Fruit fly (Drosophila melanogaster) whole organism, embryonic: Measurements from ENCODE around the gene Lgr1.

ENCODE experiments used
- BEAF-32 ChIP-seq: fragments of 200-800 bp; sonication (Bioruptor generic); optimal IDR thresholded peaks from 3 replicates; lab custom pipeline; 2017; ENCODE audit warnings: missing biosample characterization, missing genetic modification characterization, mild to moderate bottlenecking, moderate library complexity, missing genetic modification reagents
- CG12104 ChIP-seq: fragments of 200-800 bp; sonication (Bioruptor generic); optimal IDR thresholded peaks from 3 replicates; lab custom pipeline; 2016; ENCODE audit warnings: missing biosample characterization, missing genetic modification characterization
- CG13894 ChIP-seq: fragments of 200-800 bp; sonication (Bioruptor generic); optimal IDR thresholded peaks from 3 replicates; lab custom pipeline; 2018; ENCODE audit warnings: missing biosample characterization, mild to moderate bottlenecking, missing genetic modification characterization, moderate library complexity
- CG15269 ChIP-seq: fragments of 200-800 bp; sonication (Bioruptor generic); optimal IDR thresholded peaks from 2 replicates; lab custom pipeline; 2018; ENCODE audit warnings: missing biosample characterization, mild to moderate bottlenecking, missing genetic modification characterization, moderate library complexity
- CG17612 ChIP-seq: fragments of 200-800 bp; sonication (Bioruptor generic); IDR thresholded peaks from 2 replicates; pipeline ENCODE4 v1.3.6; 2022; ENCODE audit warnings: missing biosample characterization, missing genetic modification characterization
- CG1792 ChIP-seq: fragments of 200-800 bp; sonication (Bioruptor generic); optimal IDR thresholded peaks from 2 replicates; lab custom pipeline; 2016; ENCODE audit warnings: missing biosample characterization, missing genetic modification characterization
- CG2875 ChIP-seq: fragments of 200-800 bp; sonication (Bioruptor generic); optimal IDR thresholded peaks from 2 replicates; lab custom pipeline; 2017; ENCODE audit warnings: missing biosample characterization, mild to moderate bottlenecking, missing genetic modification characterization, missing genetic modification reagents
- CG43689 ChIP-seq: fragments of 200-800 bp; sonication (Bioruptor generic); IDR thresholded peaks from 2 replicates; pipeline ENCODE4 v1.3.6; 2022; ENCODE audit warnings: missing biosample characterization, missing genetic modification characterization
- CG6272 ChIP-seq: fragments of 200-800 bp; sonication (Bioruptor generic); IDR thresholded peaks from 2 replicates; pipeline ENCODE4 v1.3.6; 2022; ENCODE audit warnings: missing biosample characterization, missing genetic modification characterization
- CG7271 ChIP-seq: fragments of 200-800 bp; sonication (Bioruptor generic); optimal IDR thresholded peaks from 2 replicates; lab custom pipeline; 2018; ENCODE audit warnings: missing biosample characterization, mild to moderate bottlenecking, missing genetic modification characterization, moderate library complexity
- CG7963 ChIP-seq: fragments of 200-800 bp; sonication (Bioruptor generic); IDR thresholded peaks from 3 replicates; pipeline ENCODE4 v1.3.6; 2022; ENCODE audit warnings: missing biosample characterization, missing genetic modification characterization; ENCODE audit not compliant: partially characterized antibody
- CG8388 ChIP-seq: fragments of 200-800 bp; sonication (Bioruptor generic); optimal IDR thresholded peaks from 2 replicates; lab custom pipeline; 2019; ENCODE audit warnings: missing biosample characterization, mild to moderate bottlenecking, missing genetic modification characterization, moderate library complexity
- CG9437 ChIP-seq: fragments of 200-800 bp; sonication (Bioruptor generic); optimal IDR thresholded peaks from 2 replicates; lab custom pipeline; 2018; ENCODE audit warnings: missing biosample characterization, mild to moderate bottlenecking, missing genetic modification characterization
- CG9932 ChIP-seq: fragments of 200-800 bp; sonication (Bioruptor generic); IDR thresholded peaks from 2 replicates; pipeline ENCODE4 v1.3.6; 2022; ENCODE audit warnings: missing biosample characterization, missing genetic modification characterization
- Gug ChIP-seq: fragments of 200-800 bp; sonication (Bioruptor generic); IDR thresholded peaks from 4 replicates; pipeline ENCODE4 v1.3.6; 2022; ENCODE audit warnings: missing biosample characterization, missing genetic modification characterization
- H2.0 ChIP-seq: fragments of 200-800 bp; sonication (Bioruptor generic); IDR thresholded peaks from 2 replicates; pipeline ENCODE4 v1.3.6; 2022; ENCODE audit warnings: missing biosample characterization, missing genetic modification characterization
- Hsf ChIP-seq: fragments of 200-800 bp; sonication (Bioruptor generic); optimal IDR thresholded peaks from 3 replicates; lab custom pipeline; 2016; ENCODE audit warnings: missing biosample characterization, missing genetic modification characterization
- Lpt ChIP-seq: fragments of >200 bp; optimal IDR thresholded peaks from 2 replicates; lab custom pipeline; 2018; ENCODE audit warnings: missing biosample characterization, missing genetic modification characterization
- Meics ChIP-seq: fragments of 200-800 bp; sonication (Bioruptor generic); optimal IDR thresholded peaks from 2 replicates; lab custom pipeline; 2017; ENCODE audit warnings: missing biosample characterization, mild to moderate bottlenecking, missing genetic modification characterization
- Ptx1 ChIP-seq: fragments of 200-800 bp; sonication (Bioruptor generic); IDR thresholded peaks from 2 replicates; pipeline ENCODE4 v1.3.6; 2022; ENCODE audit warnings: missing biosample characterization, missing genetic modification characterization
- Sox100B ChIP-seq: fragments of 200-800 bp; sonication (Bioruptor generic); optimal IDR thresholded peaks from 3 replicates; lab custom pipeline; 2018; ENCODE audit warnings: missing biosample characterization, mild to moderate bottlenecking, missing genetic modification characterization
- Xbp1 ChIP-seq: fragments of 200-800 bp; sonication (Bioruptor generic); optimal IDR thresholded peaks from 3 replicates; lab custom pipeline; 2016; ENCODE audit warnings: missing biosample characterization, mild to moderate bottlenecking, missing genetic modification characterization
- amos ChIP-seq: fragments of 200-800 bp; sonication (Bioruptor generic); IDR thresholded peaks from 2 replicates; pipeline ENCODE4 v1.3.6; 2022; ENCODE audit warnings: missing biosample characterization, missing genetic modification characterization; ENCODE audit not compliant: partially characterized antibody
- cad ChIP-seq: fragments of >200 bp; optimal IDR thresholded peaks from 2 replicates; lab custom pipeline; 2017; ENCODE audit warnings: missing biosample characterization, missing genetic modification characterization
- cas ChIP-seq: fragments of 200-800 bp; sonication (Bioruptor generic); IDR thresholded peaks from 2 replicates; pipeline ENCODE4 v1.3.6; 2022; ENCODE audit warnings: missing biosample characterization, missing genetic modification characterization
- caup ChIP-seq: fragments of 200-800 bp; sonication (Bioruptor generic); optimal IDR thresholded peaks from 3 replicates; lab custom pipeline; 2017; ENCODE audit warnings: missing biosample characterization, mild to moderate bottlenecking, missing genetic modification characterization, moderate library complexity; ENCODE audit not compliant: severe bottlenecking
- chinmo ChIP-seq: fragments of 200-800 bp; sonication (Bioruptor generic); IDR thresholded peaks from 4 replicates; pipeline ENCODE4 v1.3.6; 2022; ENCODE audit warnings: missing biosample characterization, missing genetic modification characterization; ENCODE audit not compliant: partially characterized antibody
- crol ChIP-seq: fragments of 200-800 bp; sonication (Bioruptor generic); IDR thresholded peaks from 2 replicates; pipeline ENCODE4 v1.3.6; 2022; ENCODE audit warnings: missing biosample characterization, missing genetic modification characterization
- crp ChIP-seq, 2 experiments: fragments of 200-800 bp; sonication (Bioruptor generic); optimal IDR thresholded peaks; 2 replicates in 1 of 2; 3 replicates in 1 of 2; lab custom pipeline; 2017; ENCODE audit warnings: missing biosample characterization in 2 of 2, missing genetic modification characterization in 2 of 2, mild to moderate bottlenecking in 1 of 2, moderate library complexity in 1 of 2
- cwo ChIP-seq: fragments of 200-800 bp; sonication (Bioruptor generic); optimal IDR thresholded peaks from 3 replicates; lab custom pipeline; 2017; ENCODE audit warnings: missing biosample characterization, missing genetic modification characterization, mild to moderate bottlenecking, moderate library complexity, missing genetic modification reagents
- dati ChIP-seq: fragments of 200-800 bp; sonication (Bioruptor generic); IDR thresholded peaks from 2 replicates; pipeline ENCODE4 v1.3.6; 2022; ENCODE audit warnings: missing biosample characterization, missing genetic modification characterization
- en ChIP-seq: fragments of 200-800 bp; sonication (Bioruptor generic); optimal IDR thresholded peaks from 2 replicates; lab custom pipeline; 2016; ENCODE audit warnings: missing biosample characterization, missing genetic modification characterization
- fd96Cb ChIP-seq: fragments of 200-800 bp; sonication (Bioruptor generic); optimal IDR thresholded peaks from 2 replicates; lab custom pipeline; 2018; ENCODE audit warnings: missing biosample characterization, mild to moderate bottlenecking, missing genetic modification characterization, moderate library complexity
- gsb ChIP-seq: fragments of 200-800 bp; sonication (Bioruptor generic); IDR thresholded peaks from 2 replicates; pipeline ENCODE4 v1.3.6; 2022; ENCODE audit warnings: missing biosample characterization, missing genetic modification characterization
- ham ChIP-seq: fragments of 200-800 bp; sonication (Bioruptor generic); IDR thresholded peaks from 2 replicates; pipeline ENCODE4 v1.3.6; 2022; ENCODE audit warnings: missing biosample characterization, missing genetic modification characterization
- lab ChIP-seq: fragments of 200-800 bp; sonication (Bioruptor generic); optimal IDR thresholded peaks from 3 replicates; lab custom pipeline; 2017; ENCODE audit warnings: missing biosample characterization, missing genetic modification characterization, mild to moderate bottlenecking, moderate library complexity, missing genetic modification reagents
- odd ChIP-seq: fragments of 200-800 bp; sonication (Bioruptor generic); optimal IDR thresholded peaks from 2 replicates; lab custom pipeline; 2017; ENCODE audit warnings: missing biosample characterization, mild to moderate bottlenecking, missing genetic modification characterization
- onecut ChIP-seq: fragments of 200-800 bp; sonication (Bioruptor generic); IDR thresholded peaks from 2 replicates; pipeline ENCODE4 v1.3.6; 2022; ENCODE audit warnings: missing biosample characterization, missing genetic modification characterization
- otp ChIP-seq: fragments of 200-800 bp; sonication (Bioruptor generic); IDR thresholded peaks from 3 replicates; pipeline ENCODE4, ENCODE4 v1.3.6; 2022; ENCODE audit warnings: missing biosample characterization, missing genetic modification characterization
- pros ChIP-seq: fragments of 200-800 bp; sonication (Bioruptor generic); optimal IDR thresholded peaks from 3 replicates; lab custom pipeline; 2019; ENCODE audit warnings: missing biosample characterization, mild to moderate bottlenecking, missing genetic modification characterization, moderate library complexity
- pum ChIP-seq: fragments of 200-800 bp; sonication (Bioruptor generic); optimal IDR thresholded peaks from 2 replicates; lab custom pipeline; 2016; ENCODE audit warnings: missing biosample characterization, missing genetic modification characterization
- pzg ChIP-seq: fragments of 200-800 bp; sonication (Bioruptor generic); optimal IDR thresholded peaks from 3 replicates; lab custom pipeline; 2018; ENCODE audit warnings: missing biosample characterization, mild to moderate bottlenecking, missing genetic modification characterization, moderate library complexity
- schlank ChIP-seq: fragments of 200-800 bp; sonication (Bioruptor generic); optimal IDR thresholded peaks from 2 replicates; lab custom pipeline; 2018; ENCODE audit warnings: missing biosample characterization, mild to moderate bottlenecking, missing genetic modification characterization
- sisA ChIP-seq: fragments of 200-800 bp; sonication (Bioruptor generic); IDR thresholded peaks from 2 replicates; pipeline ENCODE4 v1.3.6; 2022; ENCODE audit warnings: missing biosample characterization, missing genetic modification characterization
- slou ChIP-seq: fragments of 200-800 bp; sonication (Bioruptor generic); optimal IDR thresholded peaks from 3 replicates; lab custom pipeline; 2016; ENCODE audit warnings: missing biosample characterization, missing genetic modification characterization
- tio ChIP-seq: fragments of 200-800 bp; sonication (Bioruptor generic); optimal IDR thresholded peaks from 2 replicates; lab custom pipeline; 2017; ENCODE audit warnings: missing biosample characterization, missing genetic modification characterization, inconsistent platforms
- tup ChIP-seq: fragments of 200-800 bp; sonication (Bioruptor generic); optimal IDR thresholded peaks from 2 replicates; lab custom pipeline; 2016; ENCODE audit warnings: missing biosample characterization, mild to moderate bottlenecking, missing genetic modification characterization, moderate library complexity
- vnd ChIP-seq: fragments of 200-800 bp; sonication (Bioruptor generic); IDR thresholded peaks from 3 replicates; pipeline ENCODE4 v1.3.6; 2022; ENCODE audit warnings: missing biosample characterization, missing genetic modification characterization; ENCODE audit not compliant: partially characterized antibody

Gene Lgr1

dm6 chr3R:17703691-17704537 is 21.7 kb upstream of the Lgr1 start (continued):
- TF ChIP-seq cas (GFP tag; lab: Robert Waterston, UW): peak; percentile 97
- peak; percentile 100 for TF ChIP-seq tio (GFP tag; lab: Kevin White, UChicago)
- TF ChIP-seq H2.0 (GFP tag; lab: Robert Waterston, UW): peak; percentile 99
- TF ChIP-seq en (GFP tag; lab: Kevin White, UChicago): peak; percentile 99
- TF ChIP-seq CG17612 (GFP tag; lab: Robert Waterston, UW): peak; percentile 98
- TF ChIP-seq Sox100B (GFP tag; lab: Kevin White, UChicago): peak; percentile 98
- TF ChIP-seq CG1792: peak; percentile 98
- TF ChIP-seq Ptx1 (GFP tag; lab: Robert Waterston, UW): peak; percentile 99
- peak; percentile 99 for TF ChIP-seq fd96Cb
- peak; percentile 97 for TF ChIP-seq cwo (GFP tag; lab: Kevin White, UChicago)
- peak; percentile 98 for TF ChIP-seq CG12104 (GFP tag; lab: Kevin White, UChicago)
- TF ChIP-seq vnd (GFP tag; lab: Robert Waterston, UW): no peak
- peak; percentile 96 for TF ChIP-seq CG9437 (GFP tag; lab: Kevin White, UChicago)
- TF ChIP-seq lab: peak; percentile 99
- TF ChIP-seq CG9932 (GFP tag; lab: Robert Waterston, UW): peak; percentile 98
- TF ChIP-seq pum (GFP tag; lab: Kevin White, UChicago): peak; percentile 99
- peak; percentile 99 for TF ChIP-seq Hsf (GFP tag; lab: Kevin White, UChicago)
- TF ChIP-seq slou (GFP tag; lab: Kevin White, UChicago): peak; percentile 99
- peak; percentile 90 for TF ChIP-seq chinmo
- peak; percentile 25 for TF ChIP-seq pzg (GFP tag; lab: Kevin White, UChicago)
- peak; percentile 99 for TF ChIP-seq otp (GFP tag; lab: Robert Waterston, UW)
- peak; percentile 92 for TF ChIP-seq crol (GFP tag; lab: Robert Waterston, UW)
- TF ChIP-seq Lpt: no peak
- peak; percentile 99 for TF ChIP-seq dati
- TF ChIP-seq CG7271 (tag; lab: Kevin White, UChicago): peak; percentile 91
- TF ChIP-seq amos (GFP tag; lab: Robert Waterston, UW): no peak
- peak; percentile 99 for TF ChIP-seq sisA
- peak; percentile 98 for TF ChIP-seq tup
- peak; percentile 98 for TF ChIP-seq gsb (GFP tag; lab: Robert Waterston, UW)
- TF ChIP-seq Meics (GFP tag; lab: Kevin White, UChicago): peak; percentile 99
- peak; percentile 28 for TF ChIP-seq BEAF-32 (GFP tag; lab: Kevin White, UChicago)
- peak; percentile 99 for TF ChIP-seq CG2875 (GFP tag; lab: Kevin White, UChicago)
- TF ChIP-seq caup (GFP tag; lab: Kevin White, UChicago): peak; percentile 99
- peak; percentile 83 for TF ChIP-seq CG13894 (tag; lab: Kevin White, UChicago)
- TF ChIP-seq CG8388 (GFP tag; lab: Kevin White, UChicago): peak; percentile 98
- TF ChIP-seq crp (GFP tag; optimal IDR thresholded peaks at IDR 0.05; lab: Kevin White, UChicago): peak in 1 of 2 experiments; percentile 73
- TF ChIP-seq onecut: peak; percentile 97
- TF ChIP-seq cad (GFP tag; lab: Kevin White, UChicago): no peak
- TF ChIP-seq Gug: peak; percentile 99
- peak; percentile 23 for TF ChIP-seq pros (GFP tag; lab: Kevin White, UChicago)
- TF ChIP-seq ham: peak; percentile 96
- peak; percentile 98 for TF ChIP-seq CG43689 (GFP tag; lab: Robert Waterston, UW)
- TF ChIP-seq schlank (tag; lab: Kevin White, UChicago): peak; percentile 97
- peak; percentile 98 for TF ChIP-seq CG6272
- peak; percentile 99 for TF ChIP-seq CG15269
- no peak for TF ChIP-seq CG7963
- peak; percentile 99 for TF ChIP-seq Xbp1 (GFP tag; lab: Kevin White, UChicago)
- peak; percentile 98 for TF ChIP-seq odd (GFP tag; lab: Kevin White, UChicago)
